Fruit fly (Drosophila melanogaster) whole organism, embryonic: ENCODE measurements around the gene CG6398.
A peak's percentile ranks its signal among the peaks of the same experiment; 100 is the strongest.

Source experiments
- Blimp-1 ChIP-seq: fragments of 200-800 bp; sonication (Bioruptor generic); optimal IDR thresholded peaks from 3 replicates; lab custom pipeline; 2018; ENCODE audit warnings: missing biosample characterization, missing genetic modification characterization, mild to moderate bottlenecking, moderate library complexity, missing genetic modification reagents
- CG10543 ChIP-seq: fragments of 200-800 bp; sonication (Bioruptor generic); optimal IDR thresholded peaks from 3 replicates; lab custom pipeline; 2017; ENCODE audit warnings: missing biosample characterization, mild to moderate bottlenecking, missing genetic modification characterization, moderate library complexity
- CG10565 ChIP-seq: fragments of 200-800 bp; sonication (Bioruptor generic); optimal IDR thresholded peaks from 3 replicates; lab custom pipeline; 2016; ENCODE audit warnings: missing biosample characterization, mild to moderate bottlenecking, missing genetic modification characterization
- CG12769 ChIP-seq: fragments of 200-800 bp; sonication (Bioruptor generic); optimal IDR thresholded peaks from 2 replicates; lab custom pipeline; 2019; ENCODE audit warnings: missing biosample characterization, mild to moderate bottlenecking, missing genetic modification characterization, moderate library complexity
- CG13287 ChIP-seq: fragments of 200-800 bp; sonication (Bioruptor generic); IDR thresholded peaks from 2 replicates; pipeline ENCODE4 v1.3.6; 2022; ENCODE audit warnings: missing biosample characterization, missing genetic modification characterization; ENCODE audit not compliant: partially characterized antibody
- CG14710 ChIP-seq: fragments of 200-800 bp; sonication (Bioruptor generic); optimal IDR thresholded peaks from 3 replicates; lab custom pipeline; 2019; ENCODE audit warnings: missing biosample characterization, mild to moderate bottlenecking, missing genetic modification characterization, moderate library complexity
- CG17361 ChIP-seq: fragments of 200-800 bp; sonication (Bioruptor generic); IDR thresholded peaks from 3 replicates; pipeline ENCODE4 v1.3.6; 2022; ENCODE audit warnings: missing biosample characterization, missing genetic modification characterization
- CG17568 ChIP-seq: fragments of 200-800 bp; sonication (Bioruptor generic); optimal IDR thresholded peaks from 2 replicates; lab custom pipeline; 2018; ENCODE audit warnings: missing biosample characterization, mild to moderate bottlenecking, missing genetic modification characterization, moderate library complexity
- CG18011 ChIP-seq: fragments of 200-800 bp; sonication (Bioruptor generic); optimal IDR thresholded peaks from 2 replicates; lab custom pipeline; 2017; ENCODE audit warnings: missing biosample characterization, missing genetic modification characterization, mild to moderate bottlenecking, moderate library complexity, missing genotype
- CG1832 ChIP-seq: fragments of 200-800 bp; sonication (Bioruptor generic); optimal IDR thresholded peaks from 2 replicates; lab custom pipeline; 2017; ENCODE audit warnings: missing biosample characterization, mild to moderate bottlenecking, missing genetic modification characterization, inconsistent platforms
- CG2116 ChIP-seq: fragments of 200-800 bp; sonication (Bioruptor generic); optimal IDR thresholded peaks from 3 replicates; lab custom pipeline; 2018; ENCODE audit warnings: missing biosample characterization, mild to moderate bottlenecking, missing genetic modification characterization
- CG2678 ChIP-seq: fragments of 200-800 bp; sonication (Bioruptor generic); optimal IDR thresholded peaks from 3 replicates; lab custom pipeline; 2019; ENCODE audit warnings: missing biosample characterization, mild to moderate bottlenecking, missing genetic modification characterization, moderate library complexity
- CG31224 ChIP-seq: fragments of 200-800 bp; sonication (Bioruptor generic); IDR thresholded peaks from 2 replicates; pipeline ENCODE4 v1.3.6; 2022; ENCODE audit warnings: missing biosample characterization, missing genetic modification characterization
- CG32532 ChIP-seq: fragments of 200-800 bp; sonication (Bioruptor generic); IDR thresholded peaks from 2 replicates; pipeline ENCODE4 v1.3.6; 2022; ENCODE audit warnings: missing biosample characterization, missing genetic modification characterization
- CG34224 ChIP-seq: fragments of 200-800 bp; sonication (Bioruptor generic); IDR thresholded peaks from 3 replicates; pipeline ENCODE4 v1.3.6; 2022; ENCODE audit warnings: missing biosample characterization, missing genetic modification characterization; ENCODE audit not compliant: partially characterized antibody
- CG3838 ChIP-seq: fragments of 200-800 bp; sonication (Bioruptor generic); optimal IDR thresholded peaks from 3 replicates; lab custom pipeline; 2016; ENCODE audit warnings: missing biosample characterization, missing genetic modification characterization
- CG43689 ChIP-seq: fragments of 200-800 bp; sonication (Bioruptor generic); IDR thresholded peaks from 2 replicates; pipeline ENCODE4 v1.3.6; 2022; ENCODE audit warnings: missing biosample characterization, missing genetic modification characterization
- CG8478 ChIP-seq: fragments of >200 bp; optimal IDR thresholded peaks from 2 replicates; lab custom pipeline; 2018
- CHES-1-like ChIP-seq: fragments of 200-800 bp; sonication (Bioruptor generic); optimal IDR thresholded peaks from 2 replicates; lab custom pipeline; 2016; ENCODE audit warnings: missing biosample characterization, missing genetic modification characterization
- Dref ChIP-seq: fragments of 200-800 bp; sonication (Bioruptor generic); IDR thresholded peaks from 2 replicates; pipeline ENCODE4 v1.3.6; 2022; ENCODE audit warnings: missing biosample characterization, missing genetic modification characterization
- Gsc ChIP-seq: fragments of 200-800 bp; sonication (Bioruptor generic); IDR thresholded peaks from 2 replicates; pipeline ENCODE4 v1.3.6; 2022; ENCODE audit warnings: missing biosample characterization, missing genetic modification characterization
- H15 ChIP-seq: fragments of 200-800 bp; sonication (Bioruptor generic); IDR thresholded peaks from 3 replicates; pipeline ENCODE4 v1.3.6; 2022; ENCODE audit warnings: missing biosample characterization, missing genetic modification characterization
- Hr78 ChIP-seq, 2 experiments: fragments of 200-800 bp in 1 of 2; fragments of >200 bp in 1 of 2; sonication (Bioruptor generic) in 1 of 2; optimal IDR thresholded peaks; 2 replicates each; lab custom pipeline; 2017 to 2019; ENCODE audit warnings: missing biosample characterization in 2 of 2, missing genetic modification characterization in 2 of 2, mild to moderate bottlenecking in 1 of 2, moderate library complexity in 1 of 2
- Myb ChIP-seq: fragments of 200-800 bp; sonication (Bioruptor generic); optimal IDR thresholded peaks from 2 replicates; lab custom pipeline; 2016; ENCODE audit warnings: missing biosample characterization, missing genetic modification characterization
- Nf-YA ChIP-seq: fragments of 200-800 bp; sonication (Bioruptor generic); IDR thresholded peaks from 2 replicates; pipeline ENCODE4 v1.3.6; 2022; ENCODE audit warnings: missing biosample characterization, missing genetic modification characterization
- Nf-YB ChIP-seq: fragments of 200-800 bp; sonication (Bioruptor generic); optimal IDR thresholded peaks from 3 replicates; lab custom pipeline; 2019; ENCODE audit warnings: missing biosample characterization, mild to moderate bottlenecking, missing genetic modification characterization, moderate library complexity
- Oli ChIP-seq: fragments of 200-800 bp; sonication (Bioruptor generic); optimal IDR thresholded peaks from 2 replicates; lab custom pipeline; 2018; ENCODE audit warnings: missing biosample characterization, mild to moderate bottlenecking, missing genetic modification characterization, moderate library complexity
- ac ChIP-seq: fragments of 200-800 bp; sonication (Bioruptor generic); optimal IDR thresholded peaks from 3 replicates; lab custom pipeline; 2017; ENCODE audit warnings: missing biosample characterization, mild to moderate bottlenecking, missing genetic modification characterization
- bbx ChIP-seq: fragments of 200-800 bp; sonication (Bioruptor generic); IDR thresholded peaks from 2 replicates; pipeline ENCODE4 v1.3.6; 2022; ENCODE audit warnings: missing biosample characterization, missing genetic modification characterization; ENCODE audit not compliant: partially characterized antibody
- bowl ChIP-seq: fragments of 200-800 bp; sonication (Bioruptor generic); IDR thresholded peaks from 2 replicates; pipeline ENCODE4 v1.3.6; 2022; ENCODE audit warnings: missing biosample characterization, missing genetic modification characterization
- caup ChIP-seq: fragments of 200-800 bp; sonication (Bioruptor generic); optimal IDR thresholded peaks from 3 replicates; lab custom pipeline; 2017; ENCODE audit warnings: missing biosample characterization, mild to moderate bottlenecking, missing genetic modification characterization, moderate library complexity; ENCODE audit not compliant: severe bottlenecking
- cg ChIP-seq: fragments of 200-800 bp; sonication (Bioruptor generic); optimal IDR thresholded peaks from 3 replicates; lab custom pipeline; 2019; ENCODE audit warnings: missing biosample characterization, mild to moderate bottlenecking, missing genetic modification characterization, moderate library complexity
- chinmo ChIP-seq: fragments of 200-800 bp; sonication (Bioruptor generic); IDR thresholded peaks from 4 replicates; pipeline ENCODE4 v1.3.6; 2022; ENCODE audit warnings: missing biosample characterization, missing genetic modification characterization; ENCODE audit not compliant: partially characterized antibody
- corto ChIP-seq: fragments of 200-800 bp; sonication (Bioruptor generic); optimal IDR thresholded peaks from 2 replicates; lab custom pipeline; 2016; ENCODE audit warnings: missing biosample characterization, mild to moderate bottlenecking, missing genetic modification characterization, moderate library complexity
- crp ChIP-seq, 2 experiments: fragments of 200-800 bp; sonication (Bioruptor generic); optimal IDR thresholded peaks; 2 replicates in 1 of 2; 3 replicates in 1 of 2; lab custom pipeline; 2017; ENCODE audit warnings: missing biosample characterization in 2 of 2, missing genetic modification characterization in 2 of 2, mild to moderate bottlenecking in 1 of 2, moderate library complexity in 1 of 2
- cwo ChIP-seq: fragments of 200-800 bp; sonication (Bioruptor generic); optimal IDR thresholded peaks from 3 replicates; lab custom pipeline; 2017; ENCODE audit warnings: missing biosample characterization, missing genetic modification characterization, mild to moderate bottlenecking, moderate library complexity, missing genetic modification reagents
- dati ChIP-seq: fragments of 200-800 bp; sonication (Bioruptor generic); IDR thresholded peaks from 2 replicates; pipeline ENCODE4 v1.3.6; 2022; ENCODE audit warnings: missing biosample characterization, missing genetic modification characterization
- dm ChIP-seq: fragments of 200-800 bp; sonication (Bioruptor generic); optimal IDR thresholded peaks from 3 replicates; lab custom pipeline; 2016; ENCODE audit warnings: missing biosample characterization, missing genetic modification characterization
- hkb ChIP-seq, 2 experiments: fragments of 200-800 bp in 1 of 2; fragments of >200 bp in 1 of 2; sonication (Bioruptor generic) in 1 of 2; IDR thresholded peaks in 1 of 2; optimal IDR thresholded peaks in 1 of 2; 2 replicates each; pipeline versions ENCODE4 v1.3.6 to Lab custom; 2017 to 2022; ENCODE audit warnings: missing biosample characterization in 1 of 2, missing genetic modification characterization in 1 of 2
- kni ChIP-seq: fragments of 200-800 bp; sonication (Bioruptor generic); optimal IDR thresholded peaks from 3 replicates; lab custom pipeline; 2017; ENCODE audit warnings: mild to moderate bottlenecking, missing biosample characterization, missing genetic modification reagents, missing genetic modification characterization
- lbe ChIP-seq: fragments of 200-800 bp; sonication (Bioruptor generic); optimal IDR thresholded peaks from 2 replicates; lab custom pipeline; 2016; ENCODE audit warnings: missing biosample characterization, mild to moderate bottlenecking, missing genetic modification characterization
- nom ChIP-seq: fragments of 200-800 bp; sonication (Bioruptor generic); optimal IDR thresholded peaks from 2 replicates; lab custom pipeline; 2017; ENCODE audit warnings: missing biosample characterization, missing genetic modification characterization, mild to moderate bottlenecking, moderate library complexity, missing genetic modification reagents
- prd ChIP-seq, 3 experiments: fragments of >200 bp in 2 of 3; fragments of 200-800 bp in 1 of 3; sonication (Bioruptor generic) in 1 of 3; optimal IDR thresholded peaks in 2 of 3; IDR thresholded peaks in 1 of 3; 2 replicates in 2 of 3; 3 replicates in 1 of 3; pipeline versions ENCODE4 v1.3.6 to Lab custom; 2017 to 2022; ENCODE audit warnings: missing biosample characterization in 1 of 3, missing genetic modification characterization in 1 of 3
- rib ChIP-seq: fragments of 200-800 bp; sonication (Bioruptor generic); IDR thresholded peaks from 2 replicates; pipeline ENCODE4 v1.3.6; 2022; ENCODE audit warnings: missing biosample characterization, missing genetic modification characterization
- sd ChIP-seq: fragments of 200-800 bp; sonication (Bioruptor generic); optimal IDR thresholded peaks from 3 replicates; lab custom pipeline; 2018; ENCODE audit warnings: missing biosample characterization, mild to moderate bottlenecking, missing genetic modification characterization, moderate library complexity
- sob ChIP-seq: fragments of 200-800 bp; sonication (Bioruptor generic); IDR thresholded peaks from 2 replicates; pipeline ENCODE4 v1.3.6; 2022; ENCODE audit warnings: missing biosample characterization, missing genetic modification characterization
- trh ChIP-seq: fragments of 200-800 bp; sonication (Bioruptor generic); optimal IDR thresholded peaks from 2 replicates; lab custom pipeline; 2016; ENCODE audit warnings: missing biosample characterization, missing genetic modification characterization
- unc-4 ChIP-seq: fragments of 200-800 bp; sonication (Bioruptor generic); IDR thresholded peaks from 2 replicates; pipeline ENCODE4 v1.3.6; 2022; ENCODE audit warnings: missing biosample characterization, missing genetic modification characterization; ENCODE audit not compliant: partially characterized antibody

The CG6398 gene

DNA sequence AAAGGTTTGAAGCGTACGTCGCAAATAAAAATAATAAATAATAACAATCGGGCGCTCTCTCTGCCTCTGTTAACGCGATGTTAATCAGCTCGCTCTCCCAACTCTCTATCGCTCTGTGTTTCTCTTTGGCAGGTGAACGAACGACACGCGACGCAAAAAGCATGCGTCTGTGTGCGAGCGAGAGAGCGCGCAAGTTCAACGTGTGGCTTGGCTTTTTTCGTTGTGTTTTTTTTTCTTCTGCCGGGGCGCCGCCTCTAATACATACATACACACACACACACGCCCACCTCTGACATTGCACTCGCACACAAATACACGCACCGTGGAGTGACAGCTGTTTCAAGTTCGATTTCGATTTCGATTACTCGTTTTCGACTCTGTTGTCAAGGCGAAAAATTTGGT is 48.0 kb downstream of the CG6398 start (continued):
- no peak for TF ChIP-seq ac
- peak; percentile 86 for TF ChIP-seq cwo (GFP tag; lab: Kevin White, UChicago)
- no peak for TF ChIP-seq caup (GFP tag; lab: Kevin White, UChicago)
- TF ChIP-seq Dref (GFP tag; lab: Robert Waterston, UW), result peak; percentile 42
- TF ChIP-seq Nf-YA (GFP tag; lab: Robert Waterston, UW), result no peak
- TF ChIP-seq corto (GFP tag; lab: Kevin White, UChicago), result peak; percentile 59
- TF ChIP-seq bbx (GFP tag; lab: Robert Waterston, UW), result peak; percentile 32; the same call in 1 of the 2 replicates
- TF ChIP-seq CG34224 (GFP tag; lab: Robert Waterston, UW), result 0 out of 3 replicates have a peak, but pooled peaks have one; percentile 14
- no peak for TF ChIP-seq CG43689 (GFP tag; lab: Robert Waterston, UW)
- peak; percentile 41; the same call in 1 of the 2 replicates for TF ChIP-seq CG32532 (GFP tag; lab: Robert Waterston, UW)
- no peak for TF ChIP-seq H15
- no peak for TF ChIP-seq CG31224 (GFP tag; lab: Robert Waterston, UW)
- no peak for TF ChIP-seq dati (GFP tag; lab: Robert Waterston, UW)
- TF ChIP-seq CG10565, result no peak
- TF ChIP-seq Nf-YB (GFP tag; lab: Kevin White, UChicago), result no peak
- TF ChIP-seq bowl (GFP tag; lab: Robert Waterston, UW), result no peak
- TF ChIP-seq crp (GFP tag; optimal IDR thresholded peaks at IDR 0.05; lab: Kevin White, UChicago), result peak in 1 of 2 experiments; percentile 66
- TF ChIP-seq hkb (optimal IDR thresholded peaks at IDR 0.05; lab: Kevin White, UChicago), result no peak
- TF ChIP-seq hkb (GFP tag; IDR thresholded peaks at IDR 0.05; lab: Robert Waterston, UW), result no peak
- no peak for TF ChIP-seq CG2678
- peak; percentile 35; the same call in 1 of the 2 replicates for TF ChIP-seq CG13287 (GFP tag; lab: Robert Waterston, UW)
- peak; percentile 16 for TF ChIP-seq CG12769 (tag; lab: Kevin White, UChicago)
- peak; percentile 48 for TF ChIP-seq sd (tag; lab: Kevin White, UChicago)
- no peak for TF ChIP-seq Myb (GFP tag; lab: Kevin White, UChicago)
- TF ChIP-seq Blimp-1 (GFP tag; lab: Kevin White, UChicago), result peak; percentile 8
- TF ChIP-seq unc-4 (GFP tag; lab: Robert Waterston, UW), result peak; percentile 36; the same call in 1 of the 2 replicates
- peak in 1 of 2 experiments; percentile 85 for TF ChIP-seq Hr78 (GFP tag; optimal IDR thresholded peaks at IDR 0.05; lab: Kevin White, UChicago)
- no peak for TF ChIP-seq sob (GFP tag; lab: Robert Waterston, UW)
- no peak for TF ChIP-seq CG14710
- no peak for TF ChIP-seq CG18011
- TF ChIP-seq CG1832 (GFP tag; lab: Kevin White, UChicago), result peak; percentile 34
- no peak for TF ChIP-seq CG17361
- no peak for TF ChIP-seq trh
- TF ChIP-seq kni, result peak; percentile 2
- no peak for TF ChIP-seq prd (optimal IDR thresholded peaks at IDR 0.05; lab: Kevin White, UChicago)
- no peak for TF ChIP-seq prd (GFP tag; IDR thresholded peaks at IDR 0.05; lab: Robert Waterston, UW)
- peak; percentile 42 for TF ChIP-seq CHES-1-like (GFP tag; lab: Kevin White, UChicago)
- no peak for TF ChIP-seq Oli (tag; lab: Kevin White, UChicago)
- TF ChIP-seq dm (GFP tag; lab: Kevin White, UChicago), result peak; percentile 26
- TF ChIP-seq cg, result peak; percentile 91
- no peak for TF ChIP-seq CG3838 (GFP tag; lab: Kevin White, UChicago)
- TF ChIP-seq CG10543 (GFP tag; lab: Kevin White, UChicago), result peak; percentile 21
- no peak for TF ChIP-seq CG17568
- no peak for TF ChIP-seq Gsc (GFP tag; lab: Robert Waterston, UW)
- TF ChIP-seq lbe (GFP tag; lab: Kevin White, UChicago), result peak; percentile 33
- TF ChIP-seq nom, result peak; percentile 67
- peak; percentile 46 for TF ChIP-seq CG8478 (lab: Kevin White, UChicago)
- peak; percentile 56 for TF ChIP-seq CG2116 (GFP tag; lab: Kevin White, UChicago)
- TF ChIP-seq rib (GFP tag; lab: Robert Waterston, UW), result peak; percentile 48; the same call in 1 of the 2 replicates
- peak; percentile 96 for TF ChIP-seq chinmo (GFP tag; lab: Robert Waterston, UW)
